Worm (Caenorhabditis elegans) whole organism, L4 larva: ENCODE measurements around the gene eef-1G.

ENCODE experiments used
- D1046.2 ChIP-seq: fragments of 200-800 bp; sonication (Bioruptor generic); IDR thresholded peaks from 2 replicates; pipeline ENCODE4 v1.3.6; 2022; ENCODE audit warnings: missing genetic modification characterization, missing compliant biosample characterization
- F37D6.2 ChIP-seq: sonication (generic microtip); optimal IDR thresholded peaks from 2 replicates; lab custom pipeline; 2016; ENCODE audit warnings: mild to moderate bottlenecking, missing genetic modification characterization, missing compliant biosample characterization
- T26A8.4 ChIP-seq: fragments of 200-800 bp; sonication (Bioruptor generic); IDR thresholded peaks from 2 replicates; pipeline ENCODE4 v1.3.6; 2022; ENCODE audit warnings: missing genetic modification characterization, missing compliant biosample characterization
- Y5F2A.4 ChIP-seq: fragments of 200-800 bp; sonication (Bioruptor generic); optimal IDR thresholded peaks from 2 replicates; lab custom pipeline; 2018; ENCODE audit warnings: mild to moderate bottlenecking, missing genetic modification characterization, missing compliant biosample characterization
- Y75B8A.6 ChIP-seq: fragments of 200-800 bp; sonication (Bioruptor generic); IDR thresholded peaks from 2 replicates; pipeline ENCODE4 v1.3.6; 2022; ENCODE audit warnings: missing genetic modification reagents, missing genetic modification characterization, missing compliant biosample characterization
- aha-1 ChIP-seq: fragments of 150-350 bp; peaks from one replicate; lab custom pipeline; 2014; ENCODE audit warnings: missing biosample characterization, missing genetic modification characterization
- arid-1 ChIP-seq: fragments of 200-800 bp; sonication (Bioruptor generic); conservative IDR thresholded peaks from 2 replicates; pipeline ENCODE4 v1.3.6; 2022; ENCODE audit warnings: missing genetic modification reagents, missing genetic modification characterization, missing compliant biosample characterization
- attf-4 ChIP-seq: sonication (generic microtip); optimal IDR thresholded peaks from 3 replicates; lab custom pipeline; 2017; ENCODE audit warnings: missing biosample characterization, missing genetic modification characterization
- ceh-20 ChIP-seq: fragments of 200-800 bp; sonication (Bioruptor generic); IDR thresholded peaks from 2 replicates; pipeline ENCODE4 v1.3.6; 2022; ENCODE audit warnings: missing genetic modification reagents, missing genetic modification characterization, missing compliant biosample characterization
- ceh-28 ChIP-seq: fragments of 150-350 bp; optimal IDR thresholded peaks from 2 replicates; lab custom pipeline; 2014; ENCODE audit warnings: missing biosample characterization, missing genetic modification reagents, missing genetic modification characterization
- ceh-44 ChIP-seq: fragments of 200-800 bp; sonication (Bioruptor generic); IDR thresholded peaks from 2 replicates; pipeline ENCODE4 v1.3.6; 2022; ENCODE audit warnings: missing genetic modification reagents, missing genetic modification characterization, missing compliant biosample characterization
- cey-2 ChIP-seq: sonication (generic microtip); optimal IDR thresholded peaks from 3 replicates; lab custom pipeline; 2017; ENCODE audit warnings: missing genetic modification characterization, mild to moderate bottlenecking, missing compliant biosample characterization, antibody characterized with exemption, borderline replicate concordance; ENCODE audit not compliant: insufficient read depth
- daf-16 ChIP-seq, 3 experiments: sonication (generic microtip); optimal IDR thresholded peaks; 2 replicates each; lab custom pipeline; 2016 to 2017; ENCODE audit warnings: missing genetic modification characterization in 3 of 3, missing genetic modification reagents in 3 of 3, mild to moderate bottlenecking in 2 of 3, missing compliant biosample characterization in 2 of 3, missing biosample characterization in 1 of 3, moderate library complexity in 1 of 3
- dmd-6 ChIP-seq: fragments of 200-800 bp; sonication (Bioruptor generic); IDR thresholded peaks from 2 replicates; pipeline ENCODE4 v1.3.6; 2022; ENCODE audit warnings: missing genetic modification reagents, missing genetic modification characterization, missing compliant biosample characterization
- dpl-1 ChIP-seq: fragments of 150-350 bp; optimal IDR thresholded peaks from 2 replicates; lab custom pipeline; 2014; ENCODE audit warnings: missing biosample characterization, missing genetic modification reagents, missing genetic modification characterization
- dve-1 ChIP-seq: sonication (generic microtip); optimal IDR thresholded peaks from 2 replicates; lab custom pipeline; 2017; ENCODE audit warnings: antibody characterized with exemption, mild to moderate bottlenecking, missing genetic modification characterization, missing compliant biosample characterization; ENCODE audit not compliant: insufficient read depth
- egl-43 ChIP-seq: fragments of 200-800 bp; sonication (Bioruptor generic); IDR thresholded peaks from 2 replicates; pipeline ENCODE4 v1.3.6; 2022; ENCODE audit warnings: missing genetic modification reagents, missing genetic modification characterization, missing compliant biosample characterization
- fos-1 ChIP-seq: fragments of 150-350 bp; optimal IDR thresholded peaks from 2 replicates; lab custom pipeline; 2014; ENCODE audit warnings: missing biosample characterization, missing genetic modification characterization
- hif-1 ChIP-seq, 2 experiments: sonication (generic microtip); optimal IDR thresholded peaks; 2 replicates each; lab custom pipeline; 2016 to 2017; ENCODE audit warnings: missing compliant biosample characterization in 2 of 2, missing genetic modification characterization in 2 of 2, missing genetic modification reagents in 2 of 2, missing genotype in 2 of 2, mild to moderate bottlenecking in 1 of 2
- hlh-11 ChIP-seq: fragments of 200-800 bp; sonication (Bioruptor generic); optimal IDR thresholded peaks from 2 replicates; lab custom pipeline; 2018; ENCODE audit warnings: mild to moderate bottlenecking, missing genetic modification characterization, missing compliant biosample characterization
- lim-7 ChIP-seq: fragments of 200-800 bp; sonication (Bioruptor generic); IDR thresholded peaks from 2 replicates; pipeline ENCODE4 v1.3.6; 2022; ENCODE audit warnings: missing genetic modification characterization, missing compliant biosample characterization
- lin-15B ChIP-seq: fragments of 150-350 bp; sonication (generic microtip); optimal IDR thresholded peaks from 3 replicates; lab custom pipeline; 2014; ENCODE audit warnings: missing biosample characterization, missing genetic modification characterization
- lir-3 ChIP-seq: sonication (generic microtip); optimal IDR thresholded peaks from 2 replicates; lab custom pipeline; 2016; ENCODE audit warnings: mild to moderate bottlenecking, missing genetic modification characterization, missing compliant biosample characterization
- lsy-2 ChIP-seq, 2 experiments: fragments of 150-350 bp in 1 of 2; sonication (generic microtip) in 1 of 2; optimal IDR thresholded peaks; 2 replicates each; lab custom pipeline; 2014 to 2017; ENCODE audit warnings: missing biosample characterization in 2 of 2, missing genetic modification characterization in 2 of 2
- madf-9 ChIP-seq: fragments of 200-800 bp; sonication (Bioruptor generic); conservative IDR thresholded peaks from 2 replicates; pipeline ENCODE4 v1.3.6; 2022; ENCODE audit warnings: missing genetic modification reagents, missing genetic modification characterization, missing compliant biosample characterization
- mdl-1 ChIP-seq, 2 experiments: fragments of 150-350 bp in 1 of 2; sonication (generic microtip) in 1 of 2; optimal IDR thresholded peaks; 2 replicates each; lab custom pipeline; 2014 to 2017; ENCODE audit warnings: missing biosample characterization in 2 of 2, missing genetic modification characterization in 2 of 2
- mdt-29 ChIP-seq: fragments of 200-800 bp; sonication (Bioruptor generic); IDR thresholded peaks from 2 replicates; pipeline ENCODE4 v1.3.6; 2022; ENCODE audit warnings: missing genetic modification reagents, missing genetic modification characterization, missing compliant biosample characterization
- mxl-2 ChIP-seq: fragments of 200-800 bp; sonication (Bioruptor generic); conservative IDR thresholded peaks from 2 replicates; pipeline ENCODE4 v1.3.6; 2022; ENCODE audit warnings: missing genetic modification reagents, missing genetic modification characterization, missing compliant biosample characterization
- nhr-10 ChIP-seq: fragments of 150-350 bp; optimal IDR thresholded peaks from 2 replicates; lab custom pipeline; 2014; ENCODE audit warnings: missing biosample characterization, missing genetic modification characterization
- nhr-102 ChIP-seq: sonication (generic microtip); optimal IDR thresholded peaks from 2 replicates; lab custom pipeline; 2016; ENCODE audit warnings: mild to moderate bottlenecking, missing genetic modification characterization, moderate library complexity, missing compliant biosample characterization
- nhr-11 ChIP-seq: fragments of 150-350 bp; optimal IDR thresholded peaks from 2 replicates; lab custom pipeline; 2014; ENCODE audit warnings: missing biosample characterization, missing genetic modification characterization
- nhr-237 ChIP-seq: sonication (generic microtip); optimal IDR thresholded peaks from 2 replicates; lab custom pipeline; 2017; ENCODE audit warnings: missing biosample characterization, missing genetic modification characterization
- nhr-28 ChIP-seq: fragments of 150-350 bp; optimal IDR thresholded peaks from 2 replicates; lab custom pipeline; 2014; ENCODE audit warnings: missing biosample characterization, missing genetic modification characterization
- nhr-41 ChIP-seq: fragments of 200-800 bp; sonication (Bioruptor generic); IDR thresholded peaks from 2 replicates; pipeline ENCODE4 v1.3.6; 2022; ENCODE audit warnings: missing genetic modification reagents, missing genetic modification characterization, missing compliant biosample characterization
- nhr-42 ChIP-seq: fragments of 200-800 bp; sonication (Bioruptor generic); IDR thresholded peaks from 2 replicates; pipeline ENCODE4 v1.3.6; 2022; ENCODE audit warnings: missing genetic modification characterization, missing compliant biosample characterization
- nhr-77 ChIP-seq: fragments of 150-350 bp; optimal IDR thresholded peaks from 2 replicates; lab custom pipeline; 2014; ENCODE audit warnings: missing biosample characterization, missing genetic modification characterization
- php-3 ChIP-seq: fragments of 200-800 bp; sonication (Bioruptor generic); IDR thresholded peaks from 2 replicates; pipeline ENCODE4 v1.3.6; 2022; ENCODE audit warnings: missing genetic modification reagents, missing genetic modification characterization, missing compliant biosample characterization
- pqm-1 ChIP-seq: sonication (generic microtip); optimal IDR thresholded peaks from 2 replicates; lab custom pipeline; 2017; ENCODE audit warnings: missing biosample characterization, missing genetic modification characterization
- rbr-2 ChIP-seq: sonication (generic microtip); optimal IDR thresholded peaks from 2 replicates; lab custom pipeline; 2016; ENCODE audit warnings: missing genotype, missing genetic modification characterization, missing compliant biosample characterization
- set-16 ChIP-seq: fragments of 200-800 bp; sonication (Bioruptor generic); IDR thresholded peaks from 2 replicates; pipeline ENCODE4 v1.3.6; 2022; ENCODE audit warnings: missing genetic modification reagents, missing genetic modification characterization, missing compliant biosample characterization
- skn-1 ChIP-seq: fragments of 150-350 bp; optimal IDR thresholded peaks from 2 replicates; lab custom pipeline; 2014; ENCODE audit warnings: missing biosample characterization, missing genetic modification characterization
- snpc-1.2 ChIP-seq: fragments of 200-800 bp; sonication (Bioruptor generic); IDR thresholded peaks from 2 replicates; pipeline ENCODE4 v1.3.6; 2022; ENCODE audit warnings: missing genetic modification reagents, missing genetic modification characterization, missing compliant biosample characterization
- spr-3 ChIP-seq: fragments of 200-800 bp; sonication (Bioruptor generic); optimal IDR thresholded peaks from 2 replicates; lab custom pipeline; 2018; ENCODE audit warnings: mild to moderate bottlenecking, missing genetic modification characterization, missing compliant biosample characterization
- tag-97 ChIP-seq: fragments of 200-800 bp; sonication (Bioruptor generic); IDR thresholded peaks from 2 replicates; pipeline ENCODE4 v1.3.6; 2022; ENCODE audit warnings: missing genetic modification characterization, missing compliant biosample characterization
- tra-1 ChIP-seq: fragments of 200-800 bp; sonication (Bioruptor generic); IDR thresholded peaks from 2 replicates; pipeline ENCODE4 v1.3.6; 2022; ENCODE audit warnings: missing genetic modification reagents, missing genetic modification characterization, missing compliant biosample characterization
- unc-62 ChIP-seq, 3 experiments: fragments of 150-350 bp in 1 of 3; sonication (generic microtip); optimal IDR thresholded peaks in 2 of 3; peaks in 1 of 3; 1 replicate in 1 of 3; 2 replicates in 2 of 3; lab custom pipeline; 2014 to 2017; ENCODE audit warnings: missing biosample characterization in 3 of 3, missing genetic modification characterization in 3 of 3, missing genetic modification reagents in 3 of 3, missing genotype in 1 of 3
- zfp-3 ChIP-seq: fragments of 200-800 bp; sonication (Bioruptor generic); conservative IDR thresholded peaks from 2 replicates; pipeline ENCODE4 v1.3.6; 2022; ENCODE audit warnings: missing genetic modification reagents, missing genetic modification characterization, missing compliant biosample characterization
- zip-2 ChIP-seq: fragments of 150-350 bp; optimal IDR thresholded peaks from 2 replicates; lab custom pipeline; 2014; ENCODE audit warnings: missing biosample characterization, missing genetic modification characterization

The eef-1G gene

DNA sequence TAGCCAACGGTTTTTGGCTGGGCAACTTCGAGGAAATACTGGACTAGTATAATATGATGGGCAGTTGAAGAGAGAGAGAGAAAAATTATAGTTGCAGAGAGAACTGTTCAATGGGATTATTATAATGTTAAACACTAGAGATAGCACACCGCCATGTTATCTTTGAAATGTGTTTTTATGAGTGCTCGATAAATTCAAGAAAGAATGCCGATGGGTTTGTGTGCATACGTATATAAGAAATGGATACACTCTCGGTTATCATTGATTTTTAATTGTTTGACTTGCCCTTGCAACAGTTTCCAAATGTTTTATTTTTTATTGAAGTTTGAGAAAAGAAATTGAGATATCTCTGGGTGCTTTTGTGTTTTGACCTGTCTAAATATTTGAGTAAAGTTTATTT lies 28.8 kb upstream of the eef-1G start, which contains the start of gene F17C11.12:
TSS of gene F17C11.12 (minus strand) at position 240 of the 400 bp plus-strand sequence.
- TF ChIP-seq lim-7 (no peak), madf-9 (no peak), daf-16 (GFP tag; optimal IDR thresholded peaks at IDR 0.05; lab: Kevin White, UChicago) (no peak), daf-16 (tag; optimal IDR thresholded peaks at IDR 0.05; lab: Kevin White, UChicago) (peak; percentile 52), zfp-3 (GFP tag; lab: Robert Waterston, UW) (no peak), cey-2 (tag; lab: Kevin White, UChicago) (no peak), nhr-237 (no peak), nhr-28 (tag; lab: Kevin White, UChicago) (peak; percentile 84), lir-3 (tag; lab: Kevin White, UChicago) (no peak), snpc-1.2 (GFP tag; lab: Robert Waterston, UW) (no peak), nhr-77 (tag; lab: Kevin White, UChicago) (peak; percentile 8), php-3 (GFP tag; lab: Robert Waterston, UW) (peak; percentile 89), hlh-11 (tag; lab: Kevin White, UChicago) (peak; percentile 42), dve-1 (peak; percentile 74), dmd-6 (peak; percentile 59), pqm-1 (tag; lab: Kevin White, UChicago) (peak; percentile 89), nhr-10 (peak; percentile 3), D1046.2 (GFP tag; lab: Robert Waterston, UW) (no peak)

DNA sequence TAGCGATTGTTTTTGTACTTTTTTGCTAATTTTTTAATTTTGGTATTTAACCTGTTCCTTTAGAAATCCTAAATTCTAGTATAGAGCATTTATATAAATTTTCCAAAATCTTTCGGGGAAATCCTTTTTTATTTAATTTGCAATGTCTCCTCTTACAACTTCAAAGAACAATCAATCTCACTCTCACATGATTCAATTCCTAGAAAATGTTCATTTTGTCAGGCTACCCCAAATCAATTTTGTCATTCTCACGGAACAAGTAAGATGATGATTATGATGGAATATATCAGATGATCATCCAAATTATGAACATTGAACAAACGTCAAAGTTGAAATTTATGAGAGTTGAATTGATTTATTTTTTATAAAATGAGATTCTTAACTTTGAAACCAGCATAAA lies 28.2 kb upstream of the eef-1G start:
- no peak for TF ChIP-seq zip-2
- TF ChIP-seq dmd-6, result peak; percentile 65
- no peak for TF ChIP-seq F37D6.2 (tag; lab: Kevin White, UChicago)
- TF ChIP-seq attf-4, result no peak
- no peak for TF ChIP-seq snpc-1.2 (GFP tag; lab: Robert Waterston, UW)
- no peak for TF ChIP-seq skn-1 (tag; lab: Kevin White, UChicago)
- no peak for TF ChIP-seq tra-1 (GFP tag; lab: Robert Waterston, UW)
- TF ChIP-seq nhr-10, result no peak
- TF ChIP-seq mdl-1 (tag; optimal IDR thresholded peaks at IDR 0.05; lab: Kevin White, UChicago), result peak in 1 of 2 experiments; percentile 29
- TF ChIP-seq spr-3 (GFP tag; lab: Kevin White, UChicago), result no peak
- no peak for TF ChIP-seq ceh-44
- TF ChIP-seq egl-43, result no peak
- peak; percentile 22 for TF ChIP-seq nhr-11 (tag; lab: Kevin White, UChicago)
- TF ChIP-seq lin-15B (tag; lab: Kevin White, UChicago), result no peak
- peak in 1 of 2 experiments; percentile 66 for TF ChIP-seq unc-62 (GFP tag; optimal IDR thresholded peaks at IDR 0.05 in 1 of 2; lab: Kevin White, UChicago)
- no peak for TF ChIP-seq unc-62 (tag; optimal IDR thresholded peaks at IDR 0.05; lab: Kevin White, UChicago)
- TF ChIP-seq aha-1, result peak; percentile 30
- no peak for TF ChIP-seq arid-1
- TF ChIP-seq mxl-2 (GFP tag; lab: Robert Waterston, UW), result no peak
- no peak for TF ChIP-seq nhr-41 (GFP tag; lab: Robert Waterston, UW)
- TF ChIP-seq lsy-2 (tag; optimal IDR thresholded peaks at IDR 0.05; lab: Kevin White, UChicago), result peak in 1 of 2 experiments; percentile 76
- TF ChIP-seq dpl-1, result no peak
- TF ChIP-seq ceh-20 (GFP tag; lab: Robert Waterston, UW), result peak; percentile 23; the same call in 1 of the 2 replicates
- no peak for TF ChIP-seq lir-3 (tag; lab: Kevin White, UChicago)
- TF ChIP-seq hif-1 (tag; optimal IDR thresholded peaks at IDR 0.05; lab: Kevin White, UChicago), result peak in 1 of 2 experiments; percentile 43
- TF ChIP-seq mdt-29, result peak; percentile 31; the same call in 1 of the 2 replicates
- no peak for TF ChIP-seq nhr-102
- peak; percentile 23 for TF ChIP-seq hlh-11 (tag; lab: Kevin White, UChicago)
- no peak for TF ChIP-seq pqm-1 (tag; lab: Kevin White, UChicago)
- no peak for TF ChIP-seq Y75B8A.6
- TF ChIP-seq rbr-2 (tag; lab: Kevin White, UChicago), result no peak
- peak; percentile 32; the same call in 1 of the 2 replicates for TF ChIP-seq T26A8.4 (GFP tag; lab: Robert Waterston, UW)
- TF ChIP-seq nhr-42 (GFP tag; lab: Robert Waterston, UW), result 0 out of 2 replicates have a peak, but pooled peaks have one; percentile 16
- no peak for TF ChIP-seq fos-1 (tag; lab: Kevin White, UChicago)
- TF ChIP-seq Y5F2A.4, result no peak
- no peak for TF ChIP-seq ceh-28 (tag; lab: Kevin White, UChicago)
- TF ChIP-seq tag-97 (GFP tag; lab: Robert Waterston, UW), result no peak
- TF ChIP-seq set-16 (GFP tag; lab: Robert Waterston, UW), result no peak
